Fruit fly (Drosophila melanogaster) whole organism, embryonic: ENCODE measurements around the gene CG46397.

Experiments
- Ada2b ChIP-seq: fragments of 200-800 bp; sonication (Bioruptor generic); IDR thresholded peaks from 2 replicates; pipeline ENCODE4 v1.3.6; 2022; ENCODE audit warnings: missing biosample characterization, missing genetic modification characterization
- Adf1 ChIP-seq: fragments of 200-800 bp; sonication (Bioruptor generic); IDR thresholded peaks from 2 replicates; pipeline ENCODE4 v1.3.6; 2022; ENCODE audit warnings: missing biosample characterization, missing genetic modification characterization
- CG10979 ChIP-seq: fragments of 200-800 bp; sonication (Bioruptor generic); optimal IDR thresholded peaks from 2 replicates; lab custom pipeline; 2018; ENCODE audit warnings: missing biosample characterization, mild to moderate bottlenecking, missing genetic modification characterization, moderate library complexity
- CG11504 ChIP-seq: fragments of 200-800 bp; sonication (Bioruptor generic); optimal IDR thresholded peaks from 3 replicates; lab custom pipeline; 2019; ENCODE audit warnings: missing biosample characterization, mild to moderate bottlenecking, missing genetic modification characterization, moderate library complexity
- CG11723 ChIP-seq: fragments of 200-800 bp; sonication (Bioruptor generic); optimal IDR thresholded peaks from 2 replicates; lab custom pipeline; 2017; ENCODE audit warnings: missing biosample characterization, mild to moderate bottlenecking, missing genetic modification characterization
- CG12219 ChIP-seq: fragments of 200-800 bp; sonication (Bioruptor generic); optimal IDR thresholded peaks from 3 replicates; lab custom pipeline; 2018; ENCODE audit warnings: missing biosample characterization, mild to moderate bottlenecking, missing genetic modification characterization
- CG14014 ChIP-seq: fragments of 200-800 bp; sonication (Bioruptor generic); IDR thresholded peaks from 2 replicates; pipeline ENCODE4 v1.3.6; 2022; ENCODE audit warnings: missing biosample characterization, missing genetic modification characterization
- CG15073 ChIP-seq: fragments of 200-800 bp; sonication (Bioruptor generic); optimal IDR thresholded peaks from 2 replicates; lab custom pipeline; 2016; ENCODE audit warnings: missing biosample characterization, missing genetic modification characterization
- CG15696 ChIP-seq: fragments of 200-800 bp; sonication (Bioruptor generic); optimal IDR thresholded peaks from 2 replicates; lab custom pipeline; 2019; ENCODE audit warnings: missing biosample characterization, mild to moderate bottlenecking, missing genetic modification characterization, moderate library complexity
- CG1602 ChIP-seq: fragments of 200-800 bp; sonication (Bioruptor generic); optimal IDR thresholded peaks from 3 replicates; lab custom pipeline; 2016; ENCODE audit warnings: missing biosample characterization, missing genetic modification characterization
- CG2129 ChIP-seq: fragments of 200-800 bp; sonication (Bioruptor generic); IDR thresholded peaks from 2 replicates; pipeline ENCODE4 v1.3.6; 2022; ENCODE audit warnings: missing biosample characterization, missing genetic modification characterization; ENCODE audit not compliant: partially characterized antibody
- CG32767 ChIP-seq: fragments of 200-800 bp; sonication (Bioruptor generic); IDR thresholded peaks from 2 replicates; pipeline ENCODE4 v1.3.6; 2022; ENCODE audit warnings: missing biosample characterization, missing genetic modification characterization
- CG34224 ChIP-seq: fragments of 200-800 bp; sonication (Bioruptor generic); IDR thresholded peaks from 3 replicates; pipeline ENCODE4 v1.3.6; 2022; ENCODE audit warnings: missing biosample characterization, missing genetic modification characterization; ENCODE audit not compliant: partially characterized antibody
- CG6854 ChIP-seq: fragments of 200-800 bp; sonication (Bioruptor generic); optimal IDR thresholded peaks from 3 replicates; lab custom pipeline; 2017; ENCODE audit warnings: missing biosample characterization, mild to moderate bottlenecking, missing genetic modification characterization
- CG7271 ChIP-seq: fragments of 200-800 bp; sonication (Bioruptor generic); optimal IDR thresholded peaks from 2 replicates; lab custom pipeline; 2018; ENCODE audit warnings: missing biosample characterization, mild to moderate bottlenecking, missing genetic modification characterization, moderate library complexity
- CG9727 ChIP-seq: fragments of 200-800 bp; sonication (Bioruptor generic); optimal IDR thresholded peaks from 3 replicates; lab custom pipeline; 2017; ENCODE audit warnings: missing biosample characterization, mild to moderate bottlenecking, missing genetic modification characterization
- Camta ChIP-seq: fragments of 200-800 bp; sonication (Bioruptor generic); optimal IDR thresholded peaks from 2 replicates; lab custom pipeline; 2016; ENCODE audit warnings: missing biosample characterization, missing genetic modification characterization
- CkIIα-i1 ChIP-seq: fragments of 200-800 bp; sonication (Bioruptor generic); IDR thresholded peaks from 2 replicates; pipeline ENCODE4 v1.3.6; 2022; ENCODE audit warnings: missing biosample characterization, missing genetic modification characterization
- D ChIP-seq, 2 experiments: fragments of 200-800 bp in 1 of 2; fragments of >200 bp in 1 of 2; sonication (Bioruptor generic) in 1 of 2; optimal IDR thresholded peaks; 2 replicates in 1 of 2; 3 replicates in 1 of 2; lab custom pipeline; 2017; ENCODE audit warnings: mild to moderate bottlenecking in 1 of 2, missing biosample characterization in 1 of 2, missing genetic modification characterization in 1 of 2, missing genetic modification reagents in 1 of 2
- Dref ChIP-seq: fragments of 200-800 bp; sonication (Bioruptor generic); IDR thresholded peaks from 2 replicates; pipeline ENCODE4 v1.3.6; 2022; ENCODE audit warnings: missing biosample characterization, missing genetic modification characterization
- Fer3 ChIP-seq: fragments of 200-800 bp; sonication (Bioruptor generic); optimal IDR thresholded peaks from 2 replicates; lab custom pipeline; 2018; ENCODE audit warnings: missing biosample characterization, mild to moderate bottlenecking, missing genetic modification characterization, moderate library complexity
- PHDP ChIP-seq: fragments of 200-800 bp; sonication (Bioruptor generic); optimal IDR thresholded peaks from 3 replicates; lab custom pipeline; 2018; ENCODE audit warnings: missing biosample characterization, mild to moderate bottlenecking, missing genetic modification characterization, moderate library complexity
- Sox102F ChIP-seq: fragments of 200-800 bp; sonication (Bioruptor generic); optimal IDR thresholded peaks from 2 replicates; lab custom pipeline; 2018; ENCODE audit warnings: missing biosample characterization, mild to moderate bottlenecking, missing genetic modification characterization, moderate library complexity
- ash1 ChIP-seq: fragments of 200-800 bp; sonication (Bioruptor generic); optimal IDR thresholded peaks from 2 replicates; lab custom pipeline; 2018; ENCODE audit warnings: missing biosample characterization, mild to moderate bottlenecking, missing genetic modification characterization
- bigmax ChIP-seq: fragments of 200-800 bp; sonication (Bioruptor generic); optimal IDR thresholded peaks from 2 replicates; lab custom pipeline; 2018; ENCODE audit warnings: missing biosample characterization, mild to moderate bottlenecking, missing genetic modification characterization
- cg ChIP-seq: fragments of 200-800 bp; sonication (Bioruptor generic); optimal IDR thresholded peaks from 3 replicates; lab custom pipeline; 2019; ENCODE audit warnings: missing biosample characterization, mild to moderate bottlenecking, missing genetic modification characterization, moderate library complexity
- chm ChIP-seq: fragments of 200-800 bp; sonication (Bioruptor generic); IDR thresholded peaks from 2 replicates; pipeline ENCODE4 v1.3.6; 2022; ENCODE audit warnings: missing biosample characterization, missing genetic modification characterization
- crc ChIP-seq: fragments of 200-800 bp; sonication (Bioruptor generic); optimal IDR thresholded peaks from 2 replicates; lab custom pipeline; 2016; ENCODE audit warnings: missing biosample characterization, missing genetic modification characterization
- crp ChIP-seq, 2 experiments: fragments of 200-800 bp; sonication (Bioruptor generic); optimal IDR thresholded peaks; 2 replicates in 1 of 2; 3 replicates in 1 of 2; lab custom pipeline; 2017; ENCODE audit warnings: missing biosample characterization in 2 of 2, missing genetic modification characterization in 2 of 2, mild to moderate bottlenecking in 1 of 2, moderate library complexity in 1 of 2
- disco-r ChIP-seq: fragments of 200-800 bp; sonication (Bioruptor generic); optimal IDR thresholded peaks from 2 replicates; lab custom pipeline; 2016; ENCODE audit warnings: missing biosample characterization, missing genetic modification characterization
- gcm2 ChIP-seq: fragments of 200-800 bp; sonication (Bioruptor generic); optimal IDR thresholded peaks from 2 replicates; lab custom pipeline; 2016; ENCODE audit warnings: missing biosample characterization, missing genetic modification characterization
- gem ChIP-seq: fragments of 200-800 bp; sonication (Bioruptor generic); optimal IDR thresholded peaks from 2 replicates; lab custom pipeline; 2019; ENCODE audit warnings: missing biosample characterization, mild to moderate bottlenecking, missing genetic modification characterization, moderate library complexity
- grn ChIP-seq: fragments of 200-800 bp; sonication (Bioruptor generic); optimal IDR thresholded peaks from 3 replicates; lab custom pipeline; 2017; ENCODE audit warnings: missing biosample characterization, missing genetic modification characterization
- jigr1 ChIP-seq: fragments of 200-800 bp; sonication (Bioruptor generic); IDR thresholded peaks from 3 replicates; pipeline ENCODE4 v1.3.6; 2022; ENCODE audit warnings: missing biosample characterization, missing genetic modification characterization
- lov ChIP-seq, 2 experiments: fragments of 200-800 bp in 1 of 2; fragments of >200 bp in 1 of 2; sonication (Bioruptor generic) in 1 of 2; IDR thresholded peaks in 1 of 2; optimal IDR thresholded peaks in 1 of 2; 2 replicates in 1 of 2; 3 replicates in 1 of 2; pipeline versions ENCODE4 v1.3.6 to Lab custom; 2017 to 2022; ENCODE audit warnings: missing biosample characterization in 1 of 2, missing genetic modification characterization in 1 of 2
- mld ChIP-seq: fragments of 200-800 bp; sonication (Bioruptor generic); IDR thresholded peaks from 3 replicates; pipeline ENCODE4 v1.3.6; 2022; ENCODE audit warnings: missing biosample characterization, missing genetic modification characterization; ENCODE audit not compliant: partially characterized antibody
- onecut ChIP-seq: fragments of 200-800 bp; sonication (Bioruptor generic); IDR thresholded peaks from 2 replicates; pipeline ENCODE4 v1.3.6; 2022; ENCODE audit warnings: missing biosample characterization, missing genetic modification characterization
- peb ChIP-seq: fragments of 200-800 bp; sonication (Bioruptor generic); IDR thresholded peaks from 2 replicates; pipeline ENCODE4 v1.3.6; 2022; ENCODE audit warnings: missing biosample characterization, missing genetic modification characterization
- pros ChIP-seq: fragments of 200-800 bp; sonication (Bioruptor generic); optimal IDR thresholded peaks from 3 replicates; lab custom pipeline; 2019; ENCODE audit warnings: missing biosample characterization, mild to moderate bottlenecking, missing genetic modification characterization, moderate library complexity
- pzg ChIP-seq: fragments of 200-800 bp; sonication (Bioruptor generic); optimal IDR thresholded peaks from 3 replicates; lab custom pipeline; 2018; ENCODE audit warnings: missing biosample characterization, mild to moderate bottlenecking, missing genetic modification characterization, moderate library complexity
- schlank ChIP-seq: fragments of 200-800 bp; sonication (Bioruptor generic); optimal IDR thresholded peaks from 2 replicates; lab custom pipeline; 2018; ENCODE audit warnings: missing biosample characterization, mild to moderate bottlenecking, missing genetic modification characterization
- sd ChIP-seq: fragments of 200-800 bp; sonication (Bioruptor generic); optimal IDR thresholded peaks from 3 replicates; lab custom pipeline; 2018; ENCODE audit warnings: missing biosample characterization, mild to moderate bottlenecking, missing genetic modification characterization, moderate library complexity
- slbo ChIP-seq: fragments of 200-800 bp; sonication (Bioruptor generic); IDR thresholded peaks from 2 replicates; pipeline ENCODE4 v1.3.6; 2022; ENCODE audit warnings: missing biosample characterization, missing genetic modification characterization
- toy ChIP-seq: fragments of 200-800 bp; sonication (Bioruptor generic); IDR thresholded peaks from 2 replicates; pipeline ENCODE4 v1.3.6; 2022; ENCODE audit warnings: missing biosample characterization, missing genetic modification characterization
- ttk ChIP-seq: fragments of 200-800 bp; sonication (Bioruptor generic); IDR thresholded peaks from 2 replicates; pipeline ENCODE4 v2.1.2; 2022; ENCODE audit warnings: missing biosample characterization, missing genetic modification characterization
- unc-4 ChIP-seq: fragments of 200-800 bp; sonication (Bioruptor generic); IDR thresholded peaks from 2 replicates; pipeline ENCODE4 v1.3.6; 2022; ENCODE audit warnings: missing biosample characterization, missing genetic modification characterization; ENCODE audit not compliant: partially characterized antibody
- vfl ChIP-seq: fragments of 200-800 bp; sonication (Bioruptor generic); optimal IDR thresholded peaks from 2 replicates; lab custom pipeline; 2016; ENCODE audit warnings: missing biosample characterization, missing genetic modification characterization
- zfh1 ChIP-seq: fragments of 200-800 bp; sonication (Bioruptor generic); IDR thresholded peaks from 3 replicates; pipeline ENCODE4 v1.3.6; 2022; ENCODE audit warnings: missing biosample characterization, missing genetic modification characterization

The CG46397 gene

DNA sequence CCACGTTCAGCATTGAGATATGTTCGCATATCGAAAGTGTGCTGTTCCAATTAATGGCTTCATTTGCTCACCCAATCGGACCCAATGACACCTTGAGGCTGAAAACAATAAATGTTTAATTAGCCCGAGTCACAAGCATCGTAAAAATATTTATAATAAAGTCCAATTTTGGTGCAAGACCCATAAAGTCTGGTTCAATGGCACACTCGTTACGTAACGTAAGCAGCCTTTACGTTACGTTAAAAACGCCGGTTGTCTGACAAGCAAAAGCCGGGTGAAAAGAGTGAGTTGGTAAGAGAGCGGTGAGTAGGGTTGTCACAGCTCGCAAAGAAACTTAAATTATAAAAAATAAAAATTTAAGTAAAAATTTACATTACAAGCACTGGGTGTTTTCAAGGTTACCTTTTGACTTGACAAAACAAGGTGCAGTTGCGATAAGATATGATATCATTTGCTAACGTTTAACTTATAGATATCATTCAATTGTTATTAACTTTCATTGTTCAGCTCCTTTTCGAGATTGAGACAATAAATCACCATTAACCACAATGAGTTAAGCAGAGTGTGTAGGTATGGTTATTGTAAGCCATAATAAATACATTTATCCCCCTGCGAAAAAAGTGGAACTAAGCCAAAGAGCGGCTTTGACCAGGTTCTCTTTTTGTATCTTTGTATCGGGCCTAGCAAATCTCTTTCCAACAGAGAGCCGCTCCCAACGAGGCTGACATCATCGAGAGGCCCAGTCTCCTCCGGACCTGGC lies 48.9 kb upstream of the CG46397 start (continued):
- TF ChIP-seq mld: no peak
- no peak for TF ChIP-seq disco-r (GFP tag; lab: Kevin White, UChicago)
- TF ChIP-seq CG32767 (GFP tag; lab: Robert Waterston, UW): no peak
- TF ChIP-seq CG15696 (tag; lab: Kevin White, UChicago): no peak
- peak; percentile 36; the same call in 1 of the 2 replicates for TF ChIP-seq Ada2b
- TF ChIP-seq CG11504 (tag; lab: Kevin White, UChicago): peak; percentile 70
- TF ChIP-seq CG10979: peak; percentile 60
- TF ChIP-seq CG15073: no peak
- no peak for TF ChIP-seq gcm2
- TF ChIP-seq schlank (tag; lab: Kevin White, UChicago): no peak
- TF ChIP-seq lov (optimal IDR thresholded peaks at IDR 0.05; lab: Kevin White, UChicago): no peak
- TF ChIP-seq lov (GFP tag; IDR thresholded peaks at IDR 0.05; lab: Robert Waterston, UW): no peak
- no peak for TF ChIP-seq sd (tag; lab: Kevin White, UChicago)
- peak; percentile 52 for TF ChIP-seq Sox102F (GFP tag; lab: Kevin White, UChicago)
- TF ChIP-seq CG9727 (GFP tag; lab: Kevin White, UChicago): peak; percentile 29
- no peak for TF ChIP-seq ttk (GFP tag; lab: Robert Waterston, UW)
- no peak for TF ChIP-seq bigmax
- peak; percentile 46 for TF ChIP-seq CG14014 (GFP tag; lab: Robert Waterston, UW)
- TF ChIP-seq toy (GFP tag; lab: Robert Waterston, UW): no peak
- TF ChIP-seq CG1602 (GFP tag; lab: Kevin White, UChicago): no peak
- no peak for TF ChIP-seq pzg (GFP tag; lab: Kevin White, UChicago)
- TF ChIP-seq CG11723 (GFP tag; lab: Kevin White, UChicago): no peak
- peak; percentile 43 for TF ChIP-seq Fer3 (tag; lab: Kevin White, UChicago)
- no peak for TF ChIP-seq onecut
- no peak for TF ChIP-seq vfl (GFP tag; lab: Kevin White, UChicago)
- no peak for TF ChIP-seq Camta (GFP tag; lab: Kevin White, UChicago)
- TF ChIP-seq CG7271: no peak
- 0 out of 3 replicates have a peak, but pooled peaks have one; percentile 9 for TF ChIP-seq jigr1 (GFP tag; lab: Robert Waterston, UW)
- no peak for TF ChIP-seq unc-4 (GFP tag; lab: Robert Waterston, UW)
- TF ChIP-seq zfh1 (GFP tag; lab: Robert Waterston, UW): no peak
- no peak for TF ChIP-seq D (optimal IDR thresholded peaks at IDR 0.05; lab: Kevin White, UChicago)
- no peak for TF ChIP-seq D (GFP tag; optimal IDR thresholded peaks at IDR 0.05; lab: Kevin White, UChicago)
- peak; percentile 39 for TF ChIP-seq CG12219 (GFP tag; lab: Kevin White, UChicago)
- TF ChIP-seq CG6854 (GFP tag; lab: Kevin White, UChicago): peak; percentile 4
- TF ChIP-seq chm: no peak
- no peak for TF ChIP-seq cg (GFP tag; lab: Kevin White, UChicago)
- TF ChIP-seq Adf1 (GFP tag; lab: Robert Waterston, UW): no peak
- TF ChIP-seq grn (GFP tag; lab: Kevin White, UChicago): no peak
- TF ChIP-seq pros (GFP tag; lab: Kevin White, UChicago): no peak
- TF ChIP-seq CG2129 (GFP tag; lab: Robert Waterston, UW): no peak
- no peak for TF ChIP-seq crc (GFP tag; lab: Kevin White, UChicago)
- TF ChIP-seq slbo (GFP tag; lab: Robert Waterston, UW): peak; percentile 42; the same call in 1 of the 2 replicates
- peak; percentile 78 for TF ChIP-seq gem (tag; lab: Kevin White, UChicago)
- TF ChIP-seq PHDP (tag; lab: Kevin White, UChicago): peak; percentile 51
- TF ChIP-seq Dref (GFP tag; lab: Robert Waterston, UW): no peak
- no peak for TF ChIP-seq ash1 (GFP tag; lab: Kevin White, UChicago)
- no peak for TF ChIP-seq CG34224
- no peak for TF ChIP-seq crp (GFP tag; optimal IDR thresholded peaks at IDR 0.05; lab: Kevin White, UChicago)
- TF ChIP-seq peb (GFP tag; lab: Robert Waterston, UW): no peak
- TF ChIP-seq CkIIα-i1 (GFP tag; lab: Robert Waterston, UW): no peak
